Worm (Caenorhabditis elegans) whole organism, L4/young adult: ENCODE results near the gene puf-6.

Source experiments
- W03F9.2 ChIP-seq: fragments of 150-350 bp; optimal IDR thresholded peaks from 2 replicates; lab custom pipeline; 2014; ENCODE audit warnings: missing biosample characterization, missing genetic modification characterization
- dao-5 ChIP-seq: sonication (generic microtip); optimal IDR thresholded peaks from 2 replicates; lab custom pipeline; 2016; ENCODE audit warnings: missing genotype, missing genetic modification characterization, moderate library complexity, missing compliant biosample characterization
- him-1 ChIP-seq: sonication (generic microtip); optimal IDR thresholded peaks from 2 replicates; lab custom pipeline; 2016; ENCODE audit warnings: missing genotype, missing genetic modification reagents, missing genetic modification characterization, missing compliant biosample characterization

puf-6 gene

ce11 chrII:13025794-13026412, 17.3 kb downstream of the puf-6 start, which contains the start of gene max-2:
Gene max-2, minus strand, starts transcription at chrII:13025844.
- no peak for TF ChIP-seq him-1 (tag; lab: Kevin White, UChicago)
- no peak for TF ChIP-seq dao-5 (tag; lab: Kevin White, UChicago)
- TF ChIP-seq W03F9.2 (tag; lab: Kevin White, UChicago), result no peak

ce11 chrII:13023518-13023917, 19.7 kb downstream of the puf-6 start:
- TF ChIP-seq dao-5 (tag; lab: Kevin White, UChicago) (no peak), him-1 (tag; lab: Kevin White, UChicago) (no peak), W03F9.2 (tag; lab: Kevin White, UChicago) (no peak)

ce11 chrII:13022555-13022954, 20.7 kb downstream of the puf-6 start:
- TF ChIP-seq him-1 (tag; lab: Kevin White, UChicago) (no peak), W03F9.2 (tag; lab: Kevin White, UChicago) (no peak), dao-5 (tag; lab: Kevin White, UChicago) (no peak)

ce11 chrII:13013966-13014365, 29.3 kb downstream of the puf-6 start, which contains the start of gene F18A11.5:
Gene F18A11.5, minus strand, starts transcription at chrII:13014286.
- TF ChIP-seq him-1 (tag; lab: Kevin White, UChicago) (no peak), W03F9.2 (tag; lab: Kevin White, UChicago) (no peak), dao-5 (tag; lab: Kevin White, UChicago) (no peak)

ce11 chrII:13012684-13013083, 30.6 kb downstream of the puf-6 start:
- TF ChIP-seq W03F9.2 (tag; lab: Kevin White, UChicago) (no peak), him-1 (tag; lab: Kevin White, UChicago) (no peak), dao-5 (tag; lab: Kevin White, UChicago) (no peak)

- TF ChIP-seq dao-5 (tag; lab: Kevin White, UChicago) (no peak), him-1 (tag; lab: Kevin White, UChicago) (no peak), W03F9.2 (tag; lab: Kevin White, UChicago) (no peak)
Measured at ce11 chrII:13007717-13008461, 35.4 kb downstream of the puf-6 start, which contains the start of gene oig-2. Gene oig-2, minus strand, starts transcription at chrII:13008164.

ce11 chrII:13006283-13006682, 37.0 kb downstream of the puf-6 start:
- no peak for TF ChIP-seq W03F9.2 (tag; lab: Kevin White, UChicago)
- no peak for TF ChIP-seq him-1 (tag; lab: Kevin White, UChicago)
- TF ChIP-seq dao-5 (tag; lab: Kevin White, UChicago), result no peak

- TF ChIP-seq him-1 (tag; lab: Kevin White, UChicago), result no peak
- TF ChIP-seq W03F9.2 (tag; lab: Kevin White, UChicago), result no peak
- no peak for TF ChIP-seq dao-5 (tag; lab: Kevin White, UChicago)
Measured at ce11 chrII:13004872-13005252, 38.4 kb downstream of the puf-6 start.

- TF ChIP-seq W03F9.2 (tag; lab: Kevin White, UChicago), result no peak
- no peak for TF ChIP-seq dao-5 (tag; lab: Kevin White, UChicago)
- TF ChIP-seq him-1 (tag; lab: Kevin White, UChicago), result no peak
Measured at ce11 chrII:13004160-13004871, 38.9 kb downstream of the puf-6 start.

ce11 chrII:13003244-13003643, 40.0 kb downstream of the puf-6 start:
- no peak for TF ChIP-seq W03F9.2 (tag; lab: Kevin White, UChicago)
- TF ChIP-seq him-1 (tag; lab: Kevin White, UChicago), result no peak
- TF ChIP-seq dao-5 (tag; lab: Kevin White, UChicago), result no peak

ce11 chrII:13000753-13001152, 42.5 kb downstream of the puf-6 start, which contains the start of gene Y38F1A.8:
Gene Y38F1A.8, minus strand, starts transcription at chrII:13000853.
- TF ChIP-seq W03F9.2 (tag; lab: Kevin White, UChicago) (no peak), him-1 (tag; lab: Kevin White, UChicago) (no peak)

- TF ChIP-seq him-1 (tag; lab: Kevin White, UChicago), result no peak
- no peak for TF ChIP-seq dao-5 (tag; lab: Kevin White, UChicago)
- no peak for TF ChIP-seq W03F9.2 (tag; lab: Kevin White, UChicago)
Measured at ce11 chrII:12997413-12997812, 45.8 kb downstream of the puf-6 start, which contains the start of gene Y38F1A.7. Gene Y38F1A.7, minus strand, starts transcription at chrII:12997804.

ce11 chrII:12996249-12996648, 47.0 kb downstream of the puf-6 start, which contains the start of gene hphd-1:
Gene hphd-1, minus strand, starts transcription at chrII:12996571.
- TF ChIP-seq him-1 (tag; lab: Kevin White, UChicago) (no peak), dao-5 (tag; lab: Kevin White, UChicago) (no peak), W03F9.2 (tag; lab: Kevin White, UChicago) (no peak)
